Worm (Caenorhabditis elegans) whole organism, L4 larva: ENCODE data around the gene C04E7.3.
A peak's percentile ranks its signal among the peaks of the same experiment; 100 is the strongest.

ENCODE experiments used
- R02D3.7 ChIP-seq: fragments of 150-350 bp; sonication (generic microtip); optimal IDR thresholded peaks from 3 replicates; lab custom pipeline; 2014; ENCODE audit warnings: missing biosample characterization, missing genetic modification characterization
- T26A8.4 ChIP-seq: fragments of 200-800 bp; sonication (Bioruptor generic); IDR thresholded peaks from 2 replicates; pipeline ENCODE4 v1.3.6; 2022; ENCODE audit warnings: missing genetic modification characterization, missing compliant biosample characterization
- aly-2 ChIP-seq: sonication (generic microtip); optimal IDR thresholded peaks from 2 replicates; lab custom pipeline; 2018; ENCODE audit warnings: missing biosample characterization, missing genetic modification characterization
- ama-1 ChIP-seq: fragments of 150-350 bp; optimal IDR thresholded peaks from 2 replicates; lab custom pipeline; 2014; ENCODE audit warnings: inconsistent platforms, mixed read lengths
- ces-1 ChIP-seq: fragments of 150-350 bp; sonication (generic microtip); optimal IDR thresholded peaks from 4 replicates; lab custom pipeline; 2014; ENCODE audit warnings: missing biosample characterization, missing genetic modification reagents, missing genetic modification characterization
- dpl-1 ChIP-seq: fragments of 150-350 bp; optimal IDR thresholded peaks from 2 replicates; lab custom pipeline; 2014; ENCODE audit warnings: missing biosample characterization, missing genetic modification reagents, missing genetic modification characterization
- fkh-10 ChIP-seq: fragments of 150-350 bp; optimal IDR thresholded peaks from 2 replicates; lab custom pipeline; 2014; ENCODE audit warnings: missing biosample characterization, missing genetic modification reagents, missing genetic modification characterization
- jun-1 ChIP-seq: fragments of 150-350 bp; optimal IDR thresholded peaks from 2 replicates; lab custom pipeline; 2014; ENCODE audit warnings: missing biosample characterization, missing genetic modification reagents, missing genetic modification characterization
- nhr-25 ChIP-seq: sonication (generic microtip); optimal IDR thresholded peaks from 2 replicates; lab custom pipeline; 2017; ENCODE audit warnings: missing genetic modification characterization, mild to moderate bottlenecking, missing compliant biosample characterization, antibody characterized with exemption, moderate library complexity, borderline replicate concordance; ENCODE audit not compliant: insufficient read depth
- nhr-76 ChIP-seq: fragments of 150-350 bp; optimal IDR thresholded peaks from 2 replicates; lab custom pipeline; 2014; ENCODE audit warnings: missing biosample characterization, missing genetic modification characterization
- tag-97 ChIP-seq: fragments of 200-800 bp; sonication (Bioruptor generic); IDR thresholded peaks from 2 replicates; pipeline ENCODE4 v1.3.6; 2022; ENCODE audit warnings: missing genetic modification characterization, missing compliant biosample characterization
- unc-130 ChIP-seq: sonication (generic microtip); optimal IDR thresholded peaks from 2 replicates; lab custom pipeline; 2016; ENCODE audit warnings: missing genetic modification reagents, missing genetic modification characterization, missing compliant biosample characterization
- unc-39 ChIP-seq: sonication (generic microtip); optimal IDR thresholded peaks from 2 replicates; lab custom pipeline; 2017; ENCODE audit warnings: missing biosample characterization, missing genetic modification characterization
- unc-62 ChIP-seq, 3 experiments: fragments of 150-350 bp in 1 of 3; sonication (generic microtip); optimal IDR thresholded peaks in 2 of 3; peaks in 1 of 3; 1 replicate in 1 of 3; 2 replicates in 2 of 3; lab custom pipeline; 2014 to 2017; ENCODE audit warnings: missing biosample characterization in 3 of 3, missing genetic modification characterization in 3 of 3, missing genetic modification reagents in 3 of 3, missing genotype in 1 of 3

- no peak for TF ChIP-seq nhr-76 (tag; lab: Kevin White, UChicago)
- no peak for TF ChIP-seq ama-1 (lab: Kevin White, UChicago)
- TF ChIP-seq dpl-1 (GFP tag; lab: Kevin White, UChicago) = peak; percentile 35
- TF ChIP-seq ces-1 = peak; percentile 43
- peak; percentile 86 for TF ChIP-seq T26A8.4
- no peak for TF ChIP-seq unc-39 (tag; lab: Kevin White, UChicago)
- no peak for TF ChIP-seq unc-62 (GFP tag; optimal IDR thresholded peaks at IDR 0.05 in 1 of 2; lab: Kevin White, UChicago)
- TF ChIP-seq unc-62 (tag; optimal IDR thresholded peaks at IDR 0.05; lab: Kevin White, UChicago) = no peak
- no peak for TF ChIP-seq tag-97 (GFP tag; lab: Robert Waterston, UW)
- peak; percentile 42 for TF ChIP-seq jun-1 (tag; lab: Kevin White, UChicago)
- TF ChIP-seq fkh-10 (GFP tag; lab: Kevin White, UChicago) = peak; percentile 82
- peak; percentile 54 for TF ChIP-seq unc-130 (GFP tag; lab: Kevin White, UChicago)
- no peak for TF ChIP-seq aly-2 (tag; lab: Kevin White, UChicago)
- no peak for TF ChIP-seq R02D3.7 (tag; lab: Kevin White, UChicago)
- TF ChIP-seq nhr-25 (tag; lab: Kevin White, UChicago) = peak; percentile 66
These were observed 6.2 kb upstream of the C04E7.3 start, which contains the start of gene sor-3 for ce11 chrX:353134-353669.
